Worm (Caenorhabditis elegans) whole organism, L4 larva: ENCODE measurements around the gene pat-9.
A peak's percentile ranks its signal among the peaks of the same experiment; 100 is the strongest.

Source experiments
- F26F4.8 ChIP-seq: fragments of 200-800 bp; sonication (Bioruptor generic); conservative IDR thresholded peaks from 2 replicates; pipeline ENCODE4 v1.3.6; 2022; ENCODE audit warnings: missing genetic modification characterization, missing compliant biosample characterization
- F37D6.2 ChIP-seq: sonication (generic microtip); optimal IDR thresholded peaks from 2 replicates; lab custom pipeline; 2016; ENCODE audit warnings: mild to moderate bottlenecking, missing genetic modification characterization, missing compliant biosample characterization
- F44E2.7 ChIP-seq: fragments of 200-800 bp; sonication (Bioruptor generic); IDR thresholded peaks from 2 replicates; pipeline ENCODE4 v2.1.2; 2022; ENCODE audit warnings: missing genetic modification characterization, missing compliant biosample characterization
- T20F7.1 ChIP-seq: fragments of 200-800 bp; sonication (Bioruptor generic); optimal IDR thresholded peaks from 2 replicates; lab custom pipeline; 2018; ENCODE audit warnings: mild to moderate bottlenecking, missing genetic modification characterization, missing compliant biosample characterization
- Y75B8A.6 ChIP-seq: fragments of 200-800 bp; sonication (Bioruptor generic); IDR thresholded peaks from 2 replicates; pipeline ENCODE4 v1.3.6; 2022; ENCODE audit warnings: missing genetic modification reagents, missing genetic modification characterization, missing compliant biosample characterization
- ZK546.5 ChIP-seq, 2 experiments: sonication (generic microtip); optimal IDR thresholded peaks; 2 replicates each; lab custom pipeline; 2017; ENCODE audit warnings: missing biosample characterization in 2 of 2, missing genetic modification characterization in 2 of 2
- arid-1 ChIP-seq: fragments of 200-800 bp; sonication (Bioruptor generic); conservative IDR thresholded peaks from 2 replicates; pipeline ENCODE4 v1.3.6; 2022; ENCODE audit warnings: missing genetic modification reagents, missing genetic modification characterization, missing compliant biosample characterization
- ceh-20 ChIP-seq: fragments of 200-800 bp; sonication (Bioruptor generic); IDR thresholded peaks from 2 replicates; pipeline ENCODE4 v1.3.6; 2022; ENCODE audit warnings: missing genetic modification reagents, missing genetic modification characterization, missing compliant biosample characterization
- ceh-28 ChIP-seq: fragments of 150-350 bp; optimal IDR thresholded peaks from 2 replicates; lab custom pipeline; 2014; ENCODE audit warnings: missing biosample characterization, missing genetic modification reagents, missing genetic modification characterization
- ceh-32 ChIP-seq: sonication (generic microtip); optimal IDR thresholded peaks from 2 replicates; lab custom pipeline; 2016; ENCODE audit warnings: mild to moderate bottlenecking, missing genetic modification characterization, missing compliant biosample characterization; ENCODE audit not compliant: poor library complexity
- ceh-62 ChIP-seq: sonication (generic microtip); optimal IDR thresholded peaks from 2 replicates; lab custom pipeline; 2017; ENCODE audit warnings: missing biosample characterization, missing genetic modification characterization
- ces-1 ChIP-seq: fragments of 150-350 bp; sonication (generic microtip); optimal IDR thresholded peaks from 4 replicates; lab custom pipeline; 2014; ENCODE audit warnings: missing biosample characterization, missing genetic modification reagents, missing genetic modification characterization
- cey-2 ChIP-seq: sonication (generic microtip); optimal IDR thresholded peaks from 3 replicates; lab custom pipeline; 2017; ENCODE audit warnings: missing genetic modification characterization, mild to moderate bottlenecking, missing compliant biosample characterization, antibody characterized with exemption, borderline replicate concordance; ENCODE audit not compliant: insufficient read depth
- ctbp-1 ChIP-seq: fragments of 200-800 bp; sonication (Bioruptor generic); IDR thresholded peaks from 2 replicates; pipeline ENCODE4 v1.3.6; 2022; ENCODE audit warnings: missing genetic modification reagents, missing genetic modification characterization, missing compliant biosample characterization
- daf-8 ChIP-seq: fragments of 200-800 bp; sonication (Bioruptor generic); IDR thresholded peaks from 2 replicates; pipeline ENCODE4 v1.3.6; 2022; ENCODE audit warnings: missing genetic modification characterization, missing compliant biosample characterization
- dmd-6 ChIP-seq: fragments of 200-800 bp; sonication (Bioruptor generic); IDR thresholded peaks from 2 replicates; pipeline ENCODE4 v1.3.6; 2022; ENCODE audit warnings: missing genetic modification reagents, missing genetic modification characterization, missing compliant biosample characterization
- dmd-8 ChIP-seq: fragments of 200-800 bp; sonication (Bioruptor generic); IDR thresholded peaks from 2 replicates; pipeline ENCODE4 v1.3.6; 2022; ENCODE audit warnings: missing genetic modification characterization, missing compliant biosample characterization
- dmd-9 ChIP-seq: fragments of 200-800 bp; sonication (Bioruptor generic); IDR thresholded peaks from 2 replicates; pipeline ENCODE4 v1.3.6; 2022; ENCODE audit warnings: missing genetic modification reagents, missing genetic modification characterization, missing compliant biosample characterization
- dpl-1 ChIP-seq: fragments of 150-350 bp; optimal IDR thresholded peaks from 2 replicates; lab custom pipeline; 2014; ENCODE audit warnings: missing biosample characterization, missing genetic modification reagents, missing genetic modification characterization
- egl-27 ChIP-seq: sonication (generic microtip); optimal IDR thresholded peaks from 3 replicates; lab custom pipeline; 2017; ENCODE audit warnings: missing biosample characterization, missing genetic modification reagents, missing genetic modification characterization
- egl-43 ChIP-seq: fragments of 200-800 bp; sonication (Bioruptor generic); IDR thresholded peaks from 2 replicates; pipeline ENCODE4 v1.3.6; 2022; ENCODE audit warnings: missing genetic modification reagents, missing genetic modification characterization, missing compliant biosample characterization
- fos-1 ChIP-seq: fragments of 150-350 bp; optimal IDR thresholded peaks from 2 replicates; lab custom pipeline; 2014; ENCODE audit warnings: missing biosample characterization, missing genetic modification characterization
- hif-1 ChIP-seq, 2 experiments: sonication (generic microtip); optimal IDR thresholded peaks; 2 replicates each; lab custom pipeline; 2016 to 2017; ENCODE audit warnings: missing compliant biosample characterization in 2 of 2, missing genetic modification characterization in 2 of 2, missing genetic modification reagents in 2 of 2, missing genotype in 2 of 2, mild to moderate bottlenecking in 1 of 2
- lin-1 ChIP-seq: fragments of 200-800 bp; sonication (Bioruptor generic); IDR thresholded peaks from 2 replicates; pipeline ENCODE4 v1.3.6; 2022; ENCODE audit warnings: missing genetic modification reagents, missing genetic modification characterization, missing compliant biosample characterization
- lin-38 ChIP-seq: fragments of 200-800 bp; sonication (Bioruptor generic); IDR thresholded peaks from 2 replicates; pipeline ENCODE4 v1.3.6; 2022; ENCODE audit warnings: missing genetic modification reagents, missing genetic modification characterization, missing compliant biosample characterization
- lin-39 ChIP-seq: fragments of 150-350 bp; optimal IDR thresholded peaks from 2 replicates; lab custom pipeline; 2014; ENCODE audit warnings: missing biosample characterization, missing genetic modification reagents, missing genetic modification characterization
- lsy-2 ChIP-seq, 2 experiments: fragments of 150-350 bp in 1 of 2; sonication (generic microtip) in 1 of 2; optimal IDR thresholded peaks; 2 replicates each; lab custom pipeline; 2014 to 2017; ENCODE audit warnings: missing biosample characterization in 2 of 2, missing genetic modification characterization in 2 of 2
- mdl-1 ChIP-seq, 2 experiments: fragments of 150-350 bp in 1 of 2; sonication (generic microtip) in 1 of 2; optimal IDR thresholded peaks; 2 replicates each; lab custom pipeline; 2014 to 2017; ENCODE audit warnings: missing biosample characterization in 2 of 2, missing genetic modification characterization in 2 of 2
- mes-2 ChIP-seq: sonication (generic microtip); optimal IDR thresholded peaks from 2 replicates; lab custom pipeline; 2016; ENCODE audit warnings: missing genotype, mild to moderate bottlenecking, missing genetic modification characterization, missing compliant biosample characterization; ENCODE audit not compliant: poor library complexity, severe bottlenecking
- mxl-2 ChIP-seq: fragments of 200-800 bp; sonication (Bioruptor generic); conservative IDR thresholded peaks from 2 replicates; pipeline ENCODE4 v1.3.6; 2022; ENCODE audit warnings: missing genetic modification reagents, missing genetic modification characterization, missing compliant biosample characterization
- nhr-102 ChIP-seq: sonication (generic microtip); optimal IDR thresholded peaks from 2 replicates; lab custom pipeline; 2016; ENCODE audit warnings: mild to moderate bottlenecking, missing genetic modification characterization, moderate library complexity, missing compliant biosample characterization
- nhr-11 ChIP-seq: fragments of 150-350 bp; optimal IDR thresholded peaks from 2 replicates; lab custom pipeline; 2014; ENCODE audit warnings: missing biosample characterization, missing genetic modification characterization
- nhr-237 ChIP-seq: sonication (generic microtip); optimal IDR thresholded peaks from 2 replicates; lab custom pipeline; 2017; ENCODE audit warnings: missing biosample characterization, missing genetic modification characterization
- nhr-25 ChIP-seq: sonication (generic microtip); optimal IDR thresholded peaks from 2 replicates; lab custom pipeline; 2017; ENCODE audit warnings: missing genetic modification characterization, mild to moderate bottlenecking, missing compliant biosample characterization, antibody characterized with exemption, moderate library complexity, borderline replicate concordance; ENCODE audit not compliant: insufficient read depth
- nhr-28 ChIP-seq: fragments of 150-350 bp; optimal IDR thresholded peaks from 2 replicates; lab custom pipeline; 2014; ENCODE audit warnings: missing biosample characterization, missing genetic modification characterization
- nhr-41 ChIP-seq: fragments of 200-800 bp; sonication (Bioruptor generic); IDR thresholded peaks from 2 replicates; pipeline ENCODE4 v1.3.6; 2022; ENCODE audit warnings: missing genetic modification reagents, missing genetic modification characterization, missing compliant biosample characterization
- nhr-42 ChIP-seq: fragments of 200-800 bp; sonication (Bioruptor generic); IDR thresholded peaks from 2 replicates; pipeline ENCODE4 v1.3.6; 2022; ENCODE audit warnings: missing genetic modification characterization, missing compliant biosample characterization
- nhr-48 ChIP-seq: sonication (generic microtip); optimal IDR thresholded peaks from 2 replicates; lab custom pipeline; 2016; ENCODE audit warnings: mild to moderate bottlenecking, missing genetic modification characterization, missing compliant biosample characterization
- nhr-6 ChIP-seq: fragments of 150-350 bp; optimal IDR thresholded peaks from 2 replicates; lab custom pipeline; 2014; ENCODE audit warnings: missing biosample characterization, missing genetic modification characterization
- nhr-77 ChIP-seq: fragments of 150-350 bp; optimal IDR thresholded peaks from 2 replicates; lab custom pipeline; 2014; ENCODE audit warnings: missing biosample characterization, missing genetic modification characterization
- pha-4 ChIP-seq, 2 experiments: fragments of 150-350 bp in 1 of 2; fragments of 200-800 bp in 1 of 2; sonication (Bioruptor generic) in 1 of 2; IDR thresholded peaks in 1 of 2; optimal IDR thresholded peaks in 1 of 2; 2 replicates each; pipeline versions ENCODE4 v1.3.6 to Lab custom; 2014 to 2022; ENCODE audit warnings: missing genetic modification characterization in 2 of 2, missing genetic modification reagents in 2 of 2, missing biosample characterization in 1 of 2, missing compliant biosample characterization in 1 of 2
- pqm-1 ChIP-seq: sonication (generic microtip); optimal IDR thresholded peaks from 2 replicates; lab custom pipeline; 2017; ENCODE audit warnings: missing biosample characterization, missing genetic modification characterization
- rbr-2 ChIP-seq: sonication (generic microtip); optimal IDR thresholded peaks from 2 replicates; lab custom pipeline; 2016; ENCODE audit warnings: missing genotype, missing genetic modification characterization, missing compliant biosample characterization
- set-16 ChIP-seq: fragments of 200-800 bp; sonication (Bioruptor generic); IDR thresholded peaks from 2 replicates; pipeline ENCODE4 v1.3.6; 2022; ENCODE audit warnings: missing genetic modification reagents, missing genetic modification characterization, missing compliant biosample characterization
- skn-1 ChIP-seq: fragments of 150-350 bp; optimal IDR thresholded peaks from 2 replicates; lab custom pipeline; 2014; ENCODE audit warnings: missing biosample characterization, missing genetic modification characterization
- tag-97 ChIP-seq: fragments of 200-800 bp; sonication (Bioruptor generic); IDR thresholded peaks from 2 replicates; pipeline ENCODE4 v1.3.6; 2022; ENCODE audit warnings: missing genetic modification characterization, missing compliant biosample characterization
- unc-39 ChIP-seq: sonication (generic microtip); optimal IDR thresholded peaks from 2 replicates; lab custom pipeline; 2017; ENCODE audit warnings: missing biosample characterization, missing genetic modification characterization
- unc-62 ChIP-seq, 3 experiments: fragments of 150-350 bp in 1 of 3; sonication (generic microtip); optimal IDR thresholded peaks in 2 of 3; peaks in 1 of 3; 1 replicate in 1 of 3; 2 replicates in 2 of 3; lab custom pipeline; 2014 to 2017; ENCODE audit warnings: missing biosample characterization in 3 of 3, missing genetic modification characterization in 3 of 3, missing genetic modification reagents in 3 of 3, missing genotype in 1 of 3
- zfp-3 ChIP-seq: fragments of 200-800 bp; sonication (Bioruptor generic); conservative IDR thresholded peaks from 2 replicates; pipeline ENCODE4 v1.3.6; 2022; ENCODE audit warnings: missing genetic modification reagents, missing genetic modification characterization, missing compliant biosample characterization
- zip-11 ChIP-seq: fragments of 200-800 bp; sonication (Bioruptor generic); IDR thresholded peaks from 2 replicates; pipeline ENCODE4 v1.3.6; 2022; ENCODE audit warnings: missing genetic modification characterization, missing compliant biosample characterization
- zip-2 ChIP-seq: fragments of 150-350 bp; optimal IDR thresholded peaks from 2 replicates; lab custom pipeline; 2014; ENCODE audit warnings: missing biosample characterization, missing genetic modification characterization

Gene pat-9

DNA sequence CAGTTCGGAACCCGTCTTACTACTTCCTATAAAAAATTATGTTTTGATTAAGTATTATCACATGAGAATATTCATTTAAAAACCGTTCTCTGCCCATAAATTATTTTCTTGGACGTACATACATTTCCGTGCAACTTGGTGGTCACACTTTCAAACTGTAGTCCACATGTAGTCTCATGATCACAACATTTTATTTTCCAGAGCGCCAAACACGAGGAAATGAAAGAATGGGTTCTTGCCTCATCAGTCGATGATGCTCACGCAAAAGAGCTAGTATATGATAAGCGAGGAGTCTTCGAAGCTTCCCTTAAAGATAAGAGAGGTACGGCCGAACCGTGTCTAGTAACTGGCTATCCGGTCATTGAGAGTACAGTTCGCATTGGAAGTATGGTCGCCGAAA is 13.9 kb downstream of the pat-9 start (continued):
- TF ChIP-seq ces-1 (no peak), cey-2 (tag; lab: Kevin White, UChicago) (no peak), dmd-8 (GFP tag; lab: Robert Waterston, UW) (no peak), Y75B8A.6 (GFP tag; lab: Robert Waterston, UW) (no peak), nhr-28 (tag; lab: Kevin White, UChicago) (peak; percentile 94), nhr-11 (no peak), mdl-1 (tag; optimal IDR thresholded peaks at IDR 0.05; lab: Kevin White, UChicago) (no peak), arid-1 (GFP tag; lab: Robert Waterston, UW) (no peak), tag-97 (GFP tag; lab: Robert Waterston, UW) (no peak), lin-38 (GFP tag; lab: Robert Waterston, UW) (no peak), hif-1 (tag; optimal IDR thresholded peaks at IDR 0.05; lab: Kevin White, UChicago) (no peak), nhr-41 (no peak), set-16 (no peak), zip-2 (tag; lab: Kevin White, UChicago) (no peak), nhr-42 (GFP tag; lab: Robert Waterston, UW) (no peak), egl-27 (no peak), dmd-6 (peak; percentile 80), pqm-1 (tag; lab: Kevin White, UChicago) (peak; percentile 29), F26F4.8 (GFP tag; lab: Robert Waterston, UW) (no peak), lsy-2 (tag; optimal IDR thresholded peaks at IDR 0.05; lab: Kevin White, UChicago) (no peak), nhr-48 (tag; lab: Kevin White, UChicago) (peak; percentile 13), nhr-102 (tag; lab: Kevin White, UChicago) (peak; percentile 46), lin-1 (GFP tag; lab: Robert Waterston, UW) (0 out of 2 replicates have a peak, but pooled peaks have one; percentile 37), egl-43 (GFP tag; lab: Robert Waterston, UW) (no peak), dpl-1 (GFP tag; lab: Kevin White, UChicago) (no peak), nhr-237 (no peak), zip-11 (GFP tag; lab: Robert Waterston, UW) (no peak), ctbp-1 (no peak), ZK546.5 (tag; optimal IDR thresholded peaks at IDR 0.05; lab: Kevin White, UChicago) (no peak), ceh-20 (no peak), ceh-28 (tag; lab: Kevin White, UChicago) (no peak), daf-8 (GFP tag; lab: Robert Waterston, UW) (no peak), mxl-2 (GFP tag; lab: Robert Waterston, UW) (no peak), unc-39 (tag; lab: Kevin White, UChicago) (no peak), mes-2 (tag; lab: Kevin White, UChicago) (peak; percentile 36), F44E2.7 (no peak), F37D6.2 (tag; lab: Kevin White, UChicago) (no peak), zfp-3 (no peak), fos-1 (no peak), unc-62 (GFP tag; optimal IDR thresholded peaks at IDR 0.05 in 1 of 2; lab: Kevin White, UChicago) (no peak), unc-62 (tag; optimal IDR thresholded peaks at IDR 0.05; lab: Kevin White, UChicago) (no peak), pha-4 (GFP tag; IDR thresholded peaks at IDR 0.05; lab: Robert Waterston, UW) (no peak), pha-4 (tag; optimal IDR thresholded peaks at IDR 0.05; lab: Kevin White, UChicago) (no peak), nhr-25 (tag; lab: Kevin White, UChicago) (no peak), skn-1 (no peak), lin-39 (tag; lab: Kevin White, UChicago) (no peak), ceh-62 (tag; lab: Kevin White, UChicago) (no peak), nhr-77 (tag; lab: Kevin White, UChicago) (no peak), dmd-9 (GFP tag; lab: Robert Waterston, UW) (no peak), T20F7.1 (no peak), rbr-2 (tag; lab: Kevin White, UChicago) (no peak), ceh-32 (no peak), nhr-6 (tag; lab: Kevin White, UChicago) (no peak)
